Worm (Caenorhabditis elegans): ENCODE measurements around the gene str-115.

- TF ChIP-seq unc-62 (GFP tag; optimal IDR thresholded peaks at IDR 0.05): no peak
- no peak for TF ChIP-seq nhr-237 (tag; optimal IDR thresholded peaks at IDR 0.05)
- no peak for TF ChIP-seq elt-2 (tag; optimal IDR thresholded peaks at IDR 0.05)
- TF ChIP-seq fkh-10 (GFP tag; optimal IDR thresholded peaks at IDR 0.05): no peak
- TF ChIP-seq lin-13 (GFP tag; optimal IDR thresholded peaks at IDR 0.05): no peak
Measured at ce11 chrV:11279564-11279963, 10.7 kb downstream of the str-115 start.
